Worm (Caenorhabditis elegans): ENCODE results near the gene mrpl-39.
"Not testable (repeated sequence)": the region's sequence is repeated elsewhere in the genome, so short reads cannot be mapped to it uniquely, and the experiment has no call there.

The mrpl-39 gene

DNA sequence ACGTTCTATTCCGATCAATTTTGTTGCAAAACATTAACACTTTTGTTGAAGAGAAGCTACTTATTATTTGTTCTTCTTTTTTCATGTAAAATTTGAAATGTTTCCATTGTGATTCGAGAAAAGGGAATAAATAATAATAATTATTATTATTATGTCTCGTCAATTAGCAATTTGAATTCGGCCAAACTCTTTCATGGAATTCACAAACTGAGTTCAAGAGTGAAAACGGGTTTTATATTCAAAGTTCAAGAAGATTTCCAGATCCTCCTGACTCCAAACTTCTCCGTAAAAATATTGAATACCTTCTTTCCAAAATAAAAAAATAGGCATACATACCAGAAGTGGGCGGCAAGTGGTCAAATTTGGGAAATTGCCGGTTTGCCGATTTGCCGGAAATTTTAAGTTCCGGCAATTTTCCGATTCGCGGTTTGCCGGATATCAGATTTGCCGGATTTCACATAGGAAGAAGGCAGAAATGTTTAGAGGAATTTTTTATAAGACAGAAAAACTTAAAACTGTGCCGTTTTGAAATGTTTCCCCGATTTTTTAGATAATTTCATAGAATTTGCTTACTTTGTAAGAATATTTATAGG is 15.6 kb upstream of the mrpl-39 start:
- TF ChIP-seq ahr-1 (tag; optimal IDR thresholded peaks at IDR 0.05) (no peak), eyg-1 (tag; optimal IDR thresholded peaks at IDR 0.05) (no peak), hlh-13 (GFP tag; optimal IDR thresholded peaks at IDR 0.05) (no peak), hlh-6 (tag; optimal IDR thresholded peaks at IDR 0.05) (no peak), pat-9 (tag; optimal IDR thresholded peaks at IDR 0.05) (no peak), ref-2 (tag; optimal IDR thresholded peaks at IDR 0.05) (no peak), lin-11 (tag; optimal IDR thresholded peaks at IDR 0.05) (no peak), nhr-232 (tag; optimal IDR thresholded peaks at IDR 0.05) (no peak), fkh-6 (tag; optimal IDR thresholded peaks at IDR 0.05) (no peak), sdc-2 (tag; optimal IDR thresholded peaks at IDR 0.05) (no peak), ceh-6 (GFP tag; optimal IDR thresholded peaks at IDR 0.05) (no peak), unc-42 (tag; optimal IDR thresholded peaks at IDR 0.05) (no peak), ceh-45 (GFP tag; IDR thresholded peaks at IDR 0.05) (no peak), mec-3 (tag; optimal IDR thresholded peaks at IDR 0.05; ENCODE audit: borderline replicate concordance) (no peak), ceh-2 (tag; optimal IDR thresholded peaks at IDR 0.05) (no peak), gmeb-2 (tag; optimal IDR thresholded peaks at IDR 0.05) (no peak), ceh-19 (GFP tag; optimal IDR thresholded peaks at IDR 0.05) (no peak), hlh-8 (tag; optimal IDR thresholded peaks at IDR 0.05) (no peak), fkh-10 (GFP tag; optimal IDR thresholded peaks at IDR 0.05) (no peak), ets-4 (tag; optimal IDR thresholded peaks at IDR 0.05) (no peak)

DNA sequence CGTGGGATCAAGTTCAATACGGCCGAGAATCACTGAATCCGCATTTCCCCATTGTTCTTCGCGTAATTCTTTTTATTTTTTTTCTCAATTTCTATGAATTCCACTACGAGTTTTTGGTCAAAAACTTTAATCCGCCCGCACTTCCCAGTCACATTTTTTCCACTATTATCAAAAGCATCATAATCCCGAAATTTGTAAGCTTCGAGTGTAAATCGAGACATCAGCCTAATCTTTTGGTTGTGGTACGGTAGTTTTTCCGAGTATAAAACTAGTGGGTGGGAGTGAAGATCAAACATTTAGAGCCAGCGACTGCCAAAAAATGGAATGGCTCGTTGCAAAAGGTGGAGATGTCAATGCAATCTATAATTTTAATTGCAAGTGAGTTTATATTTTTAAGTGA is 14.2 kb upstream of the mrpl-39 start, which contains the start of gene srt-42:
Gene srt-42, plus strand, starts transcription at position 301 of the 400 bp plus-strand sequence.
- TF ChIP-seq hlh-13 (GFP tag; optimal IDR thresholded peaks at IDR 0.05) (no peak), pros-1 (tag; optimal IDR thresholded peaks at IDR 0.05) (no peak), ceh-45 (GFP tag; IDR thresholded peaks at IDR 0.05) (no peak), unc-86 (tag; optimal IDR thresholded peaks at IDR 0.05) (no peak), hlh-30 (tag; optimal IDR thresholded peaks at IDR 0.05; ENCODE audit: insufficient read depth) (no peak), ceh-19 (GFP tag; optimal IDR thresholded peaks at IDR 0.05) (no peak), zip-5 (tag; optimal IDR thresholded peaks at IDR 0.05) (no peak), Y22D7AL.16 (tag; optimal IDR thresholded peaks at IDR 0.05) (no peak), hlh-8 (tag; optimal IDR thresholded peaks at IDR 0.05) (no peak), sdc-2 (tag; optimal IDR thresholded peaks at IDR 0.05) (no peak)

DNA sequence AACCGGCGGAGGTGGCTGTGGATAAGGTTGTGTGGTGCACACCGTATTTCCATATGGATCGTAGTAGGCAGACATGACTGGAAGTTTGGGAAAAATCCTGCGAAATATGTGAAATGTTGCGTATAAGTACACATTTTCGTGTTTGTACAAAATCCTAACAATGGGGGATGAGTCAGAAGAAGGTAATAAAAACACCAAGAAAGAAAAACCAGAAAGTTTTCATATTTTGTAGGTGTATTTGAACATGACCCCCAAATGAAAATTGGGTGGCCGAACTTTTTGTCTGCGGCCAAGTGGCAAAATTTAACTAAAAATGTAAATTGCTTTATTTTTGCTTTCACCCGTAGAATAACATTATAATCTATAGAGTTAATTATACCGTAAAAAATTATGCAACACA is 10.3 kb upstream of the mrpl-39 start, which contains the start of gene Y46H3A.4:
Gene Y46H3A.4, minus strand, starts transcription at position 101 of the 400 bp plus-strand sequence.
- TF ChIP-seq ama-1 (optimal IDR thresholded peaks at IDR 0.05) (no peak), nhr-11 (tag; optimal IDR thresholded peaks at IDR 0.05) (no peak), hlh-13 (GFP tag; optimal IDR thresholded peaks at IDR 0.05) (no peak), C38D4.7 (GFP tag; optimal IDR thresholded peaks at IDR 0.05) (no peak), mec-3 (tag; optimal IDR thresholded peaks at IDR 0.05; ENCODE audit: borderline replicate concordance) (no peak), T23F11.4 (GFP tag; optimal IDR thresholded peaks at IDR 0.05) (no peak), ceh-48 (tag; optimal IDR thresholded peaks at IDR 0.05) (no peak), ceh-22 (tag; optimal IDR thresholded peaks at IDR 0.05) (no peak), pqm-1 (tag; optimal IDR thresholded peaks at IDR 0.05) (no peak), ceh-14 (tag; optimal IDR thresholded peaks at IDR 0.05) (no peak), F13H6.1 (tag; optimal IDR thresholded peaks at IDR 0.05) (no peak)

DNA sequence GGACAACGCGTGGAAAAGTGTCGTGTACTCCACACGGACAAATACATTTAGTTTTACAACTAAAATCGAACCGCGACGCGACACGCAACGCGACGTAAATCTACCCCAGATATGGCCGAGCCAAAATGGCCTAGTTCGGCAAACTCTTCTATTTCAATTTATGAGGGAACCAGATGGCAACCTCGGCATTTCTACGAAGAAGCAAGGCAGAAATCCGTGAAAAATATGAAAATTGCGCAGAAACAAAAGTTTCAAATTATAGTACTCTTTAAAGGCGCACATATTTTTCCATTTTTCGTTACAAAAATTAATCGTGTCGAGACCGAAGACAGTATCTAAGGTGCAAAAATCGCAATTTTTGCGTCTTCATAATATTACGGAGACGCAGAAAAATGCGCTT is 6.6 kb upstream of the mrpl-39 start, which contains the start of gene Y46H3A.5:
Gene Y46H3A.5, minus strand, starts transcription at position 101 of the 400 bp plus-strand sequence.
- TF ChIP-seq hlh-8 (tag; optimal IDR thresholded peaks at IDR 0.05); T23F11.4 (GFP tag; optimal IDR thresholded peaks at IDR 0.05); unc-42 (tag; optimal IDR thresholded peaks at IDR 0.05): not testable (repeated sequence)

DNA sequence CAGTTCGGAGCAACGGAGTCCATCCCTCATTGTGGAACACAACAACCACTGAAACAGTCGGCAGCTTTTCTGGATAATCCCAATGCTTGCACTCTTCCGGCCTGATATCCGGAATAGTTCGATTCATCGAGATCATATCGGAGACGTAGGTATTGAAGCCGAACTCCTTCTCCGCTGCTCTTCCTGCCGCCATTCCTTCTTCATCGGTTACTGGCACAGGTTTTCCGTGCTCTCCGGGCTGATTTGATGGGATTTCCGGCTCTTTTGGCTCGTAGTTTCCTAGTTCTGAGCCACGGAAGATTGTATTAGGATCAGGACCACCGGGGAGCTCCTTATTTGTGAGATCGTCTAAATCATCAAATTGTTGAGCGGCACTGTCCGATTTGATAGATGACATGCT is 1.4 kb upstream of the mrpl-39 start:
- TF ChIP-seq syd-9 (tag; optimal IDR thresholded peaks at IDR 0.05) (no peak), hlh-8 (tag; optimal IDR thresholded peaks at IDR 0.05) (no peak), nhr-11 (tag; optimal IDR thresholded peaks at IDR 0.05) (no peak), odd-2 (tag; optimal IDR thresholded peaks at IDR 0.05) (no peak), ceh-48 (tag; optimal IDR thresholded peaks at IDR 0.05) (no peak), gmeb-2 (tag; optimal IDR thresholded peaks at IDR 0.05) (no peak), dve-1 (tag; optimal IDR thresholded peaks at IDR 0.05) (no peak), madf-2 (tag; optimal IDR thresholded peaks at IDR 0.05) (no peak), nfya-1 (tag; optimal IDR thresholded peaks at IDR 0.05) (no peak), pax-1 (tag; optimal IDR thresholded peaks at IDR 0.05) (no peak)
